Fruit fly (Drosophila melanogaster) whole organism, prepupa: Measurements from ENCODE around the gene CG31528.
A peak's percentile ranks its signal among the peaks of the same experiment; 100 is the strongest.

Experiments
- Blimp-1 ChIP-seq: fragments of 200-800 bp; sonication (Bioruptor generic); optimal IDR thresholded peaks from 3 replicates; lab custom pipeline; 2017; ENCODE audit warnings: missing biosample characterization, missing genetic modification characterization, mild to moderate bottlenecking, moderate library complexity, missing genetic modification reagents
- CG11762 ChIP-seq: fragments of 200-800 bp; sonication (Bioruptor generic); optimal IDR thresholded peaks from 3 replicates; lab custom pipeline; 2016; ENCODE audit warnings: missing biosample characterization, missing genetic modification characterization; ENCODE audit not compliant: insufficient read depth
- CG15336 ChIP-seq: fragments of 200-800 bp; sonication (Bioruptor generic); IDR thresholded peaks from 2 replicates; pipeline ENCODE4 v1.3.6; 2022; ENCODE audit warnings: missing biosample characterization, missing genetic modification characterization
- CG1621 ChIP-seq: fragments of 200-800 bp; sonication (Bioruptor generic); optimal IDR thresholded peaks from 3 replicates; lab custom pipeline; 2018; ENCODE audit warnings: missing biosample characterization, mild to moderate bottlenecking, missing genetic modification characterization
- CG3032 ChIP-seq: fragments of 200-800 bp; optimal IDR thresholded peaks from 2 replicates; lab custom pipeline; 2019; ENCODE audit warnings: missing biosample characterization, mild to moderate bottlenecking, missing genetic modification characterization, moderate library complexity
- CG31627 ChIP-seq: fragments of 200-800 bp; sonication (Bioruptor generic); optimal IDR thresholded peaks from 3 replicates; lab custom pipeline; 2016; ENCODE audit warnings: missing biosample characterization, missing genetic modification characterization
- CG32006 ChIP-seq: fragments of 200-800 bp; sonication (Bioruptor generic); optimal IDR thresholded peaks from 3 replicates; lab custom pipeline; 2017; ENCODE audit warnings: missing biosample characterization, mild to moderate bottlenecking, missing genetic modification characterization
- CG34406 ChIP-seq: fragments of 200-800 bp; sonication (Bioruptor generic); optimal IDR thresholded peaks from 3 replicates; lab custom pipeline; 2016; ENCODE audit warnings: missing biosample characterization, missing genetic modification characterization
- CG4318 ChIP-seq: fragments of 200-800 bp; sonication (Bioruptor generic); optimal IDR thresholded peaks from 3 replicates; lab custom pipeline; 2017; ENCODE audit warnings: missing biosample characterization, mild to moderate bottlenecking, missing genetic modification characterization
- CG6276 ChIP-seq: fragments of 200-800 bp; sonication (Bioruptor generic); optimal IDR thresholded peaks from 2 replicates; lab custom pipeline; 2017; ENCODE audit warnings: missing biosample characterization, mild to moderate bottlenecking, missing genetic modification characterization
- CG6792 ChIP-seq: fragments of 200-800 bp; sonication (Bioruptor generic); optimal IDR thresholded peaks from 3 replicates; lab custom pipeline; 2016; ENCODE audit warnings: missing biosample characterization, missing genetic modification characterization
- CG6808 ChIP-seq: fragments of 200-800 bp; sonication (Bioruptor generic); optimal IDR thresholded peaks from 3 replicates; lab custom pipeline; 2017; ENCODE audit warnings: missing biosample characterization, missing genetic modification characterization, mild to moderate bottlenecking, moderate library complexity, missing genetic modification reagents
- CG6854 ChIP-seq: fragments of 200-800 bp; sonication (Bioruptor generic); optimal IDR thresholded peaks from 2 replicates; lab custom pipeline; 2017; ENCODE audit warnings: missing biosample characterization, mild to moderate bottlenecking, missing genetic modification characterization
- CG7368 ChIP-seq: fragments of 200-800 bp; sonication (Bioruptor generic); optimal IDR thresholded peaks from 3 replicates; lab custom pipeline; 2016; ENCODE audit warnings: missing biosample characterization, missing genetic modification characterization
- CG8119 ChIP-seq: fragments of 200-800 bp; sonication (Bioruptor generic); IDR thresholded peaks from 3 replicates; pipeline ENCODE4 v1.3.6; 2022; ENCODE audit warnings: missing biosample characterization, missing genetic modification characterization
- CG8319 ChIP-seq: fragments of 200-800 bp; sonication (Bioruptor generic); optimal IDR thresholded peaks from 3 replicates; lab custom pipeline; 2016; ENCODE audit warnings: missing biosample characterization, missing genetic modification characterization
- CG8632 ChIP-seq: fragments of 200-800 bp; sonication (Bioruptor generic); optimal IDR thresholded peaks from 3 replicates; lab custom pipeline; 2016; ENCODE audit warnings: missing biosample characterization, missing genetic modification characterization
- CG9139 ChIP-seq: fragments of 200-800 bp; sonication (Bioruptor generic); optimal IDR thresholded peaks from 3 replicates; lab custom pipeline; 2017; ENCODE audit warnings: missing biosample characterization, mild to moderate bottlenecking, missing genetic modification characterization
- Eip75B ChIP-seq: fragments of 200-800 bp; sonication (Bioruptor generic); optimal IDR thresholded peaks from 3 replicates; lab custom pipeline; 2016; ENCODE audit warnings: missing biosample characterization, missing genetic modification characterization
- Eip78C ChIP-seq: fragments of 200-800 bp; sonication (Bioruptor generic); peaks from one replicate; lab custom pipeline; 2016; ENCODE audit warnings: missing biosample characterization, missing genetic modification characterization
- Eip93F ChIP-seq: fragments of 200-800 bp; sonication (Bioruptor generic); optimal IDR thresholded peaks from 2 replicates; lab custom pipeline; 2016; ENCODE audit warnings: missing biosample characterization, mild to moderate bottlenecking, missing genetic modification characterization
- Ets21C ChIP-seq: fragments of 200-800 bp; sonication (Bioruptor generic); optimal IDR thresholded peaks from 3 replicates; lab custom pipeline; 2016; ENCODE audit warnings: missing biosample characterization, missing genetic modification characterization
- Gug ChIP-seq: fragments of 200-800 bp; sonication (Bioruptor generic); IDR thresholded peaks from 2 replicates; pipeline ENCODE4 v1.3.6; 2022; ENCODE audit warnings: missing biosample characterization, missing genetic modification characterization
- Hr38 ChIP-seq: sonication (Bioruptor generic); optimal IDR thresholded peaks from 2 replicates; lab custom pipeline; 2016; ENCODE audit warnings: missing biosample characterization, missing genetic modification characterization
- Hr39 ChIP-seq: fragments of 200-800 bp; sonication (Bioruptor generic); optimal IDR thresholded peaks from 2 replicates; lab custom pipeline; 2016; ENCODE audit warnings: missing biosample characterization, missing genetic modification characterization
- Hr4 ChIP-seq: fragments of 200-800 bp; sonication (Bioruptor generic); optimal IDR thresholded peaks from 3 replicates; lab custom pipeline; 2016; ENCODE audit warnings: missing biosample characterization, missing genetic modification characterization
- Met ChIP-seq: fragments of 200-800 bp; sonication (Bioruptor generic); optimal IDR thresholded peaks from 3 replicates; lab custom pipeline; 2016; ENCODE audit warnings: missing biosample characterization, missing genetic modification characterization
- OdsH ChIP-seq: fragments of 200-800 bp; sonication (Bioruptor generic); optimal IDR thresholded peaks from 3 replicates; lab custom pipeline; 2016; ENCODE audit warnings: missing biosample characterization, missing genetic modification characterization
- Smox ChIP-seq: fragments of 200-800 bp; sonication (Bioruptor generic); optimal IDR thresholded peaks from 3 replicates; lab custom pipeline; 2016; ENCODE audit warnings: missing biosample characterization, missing genetic modification characterization
- Sox102F ChIP-seq: fragments of 200-800 bp; sonication (Bioruptor generic); optimal IDR thresholded peaks from 2 replicates; lab custom pipeline; 2016; ENCODE audit warnings: missing biosample characterization, mild to moderate bottlenecking, missing genetic modification characterization
- Sox15 ChIP-seq: fragments of 200-800 bp; sonication (Bioruptor generic); optimal IDR thresholded peaks from 3 replicates; lab custom pipeline; 2016; ENCODE audit warnings: missing biosample characterization, missing genetic modification characterization
- acj6 ChIP-seq: fragments of 200-800 bp; sonication (Bioruptor generic); optimal IDR thresholded peaks from 3 replicates; lab custom pipeline; 2016; ENCODE audit warnings: missing biosample characterization, missing genetic modification characterization
- cyc ChIP-seq: fragments of 200-800 bp; sonication (Bioruptor generic); optimal IDR thresholded peaks from 3 replicates; lab custom pipeline; 2016; ENCODE audit warnings: missing biosample characterization, missing genetic modification characterization
- dac ChIP-seq: fragments of 200-800 bp; sonication (Bioruptor generic); optimal IDR thresholded peaks from 2 replicates; lab custom pipeline; 2017; ENCODE audit warnings: missing biosample characterization, mild to moderate bottlenecking, missing genetic modification characterization
- dsx ChIP-seq: fragments of 200-800 bp; optimal IDR thresholded peaks from 3 replicates; lab custom pipeline; 2019; ENCODE audit warnings: missing biosample characterization, mild to moderate bottlenecking, missing genetic modification characterization, moderate library complexity; ENCODE audit not compliant: poor library complexity, severe bottlenecking
- eg ChIP-seq: fragments of 200-800 bp; sonication (Bioruptor generic); IDR thresholded peaks from 3 replicates; pipeline ENCODE4 v1.3.6; 2022; ENCODE audit warnings: missing biosample characterization, missing genetic modification characterization
- esn ChIP-seq: fragments of 200-800 bp; sonication (Bioruptor generic); optimal IDR thresholded peaks from 2 replicates; lab custom pipeline; 2016; ENCODE audit warnings: missing biosample characterization, mild to moderate bottlenecking, missing genetic modification characterization, moderate library complexity
- fd85E ChIP-seq: fragments of 200-800 bp; sonication (Bioruptor generic); optimal IDR thresholded peaks from 3 replicates; lab custom pipeline; 2016; ENCODE audit warnings: missing biosample characterization, missing genetic modification characterization
- lz ChIP-seq: fragments of 200-800 bp; sonication (Bioruptor generic); optimal IDR thresholded peaks from 3 replicates; lab custom pipeline; 2016; ENCODE audit warnings: missing biosample characterization, missing genetic modification characterization
- pdm3 ChIP-seq: fragments of 200-800 bp; sonication (Bioruptor generic); optimal IDR thresholded peaks from 3 replicates; lab custom pipeline; 2016; ENCODE audit warnings: missing biosample characterization, missing genetic modification characterization
- salr ChIP-seq, 2 experiments: fragments of 200-800 bp; sonication (Bioruptor generic); optimal IDR thresholded peaks; 3 replicates each; lab custom pipeline; 2016 to 2018; ENCODE audit warnings: missing biosample characterization in 2 of 2, missing genetic modification characterization in 2 of 2, mild to moderate bottlenecking in 1 of 2
- spab ChIP-seq: fragments of 200-800 bp; sonication (Bioruptor generic); optimal IDR thresholded peaks from 2 replicates; lab custom pipeline; 2017; ENCODE audit warnings: missing biosample characterization, mild to moderate bottlenecking, missing genetic modification characterization, missing genetic modification reagents
- ss ChIP-seq, 2 experiments: fragments of 200-800 bp; sonication (Bioruptor generic); optimal IDR thresholded peaks; 2 replicates in 1 of 2; 3 replicates in 1 of 2; lab custom pipeline; 2017 to 2018; ENCODE audit warnings: mild to moderate bottlenecking in 2 of 2, missing biosample characterization in 2 of 2, missing genetic modification characterization in 2 of 2, moderate library complexity in 1 of 2
- svp ChIP-seq: fragments of 200-800 bp; sonication (Bioruptor generic); peaks from one replicate; lab custom pipeline; 2016; ENCODE audit warnings: missing biosample characterization, missing genetic modification characterization
- topi ChIP-seq: fragments of 200-800 bp; sonication (Bioruptor generic); optimal IDR thresholded peaks from 3 replicates; lab custom pipeline; 2016; ENCODE audit warnings: missing biosample characterization, missing genetic modification characterization
- vri ChIP-seq: fragments of 200-800 bp; sonication (Bioruptor generic); optimal IDR thresholded peaks from 3 replicates; lab custom pipeline; 2016; ENCODE audit warnings: missing biosample characterization, mild to moderate bottlenecking, missing genetic modification characterization

CG31528 gene

dm6 chr3R:4402884-4403705 is 13.1 kb upstream of the CG31528 start, which contains the start of gene lost (continued):
- TF ChIP-seq vri (GFP tag; lab: Kevin White, UChicago) (peak; percentile 8), Hr38 (GFP tag; lab: Kevin White, UChicago) (no peak), esn (peak; percentile 17), Hr4 (GFP tag; lab: Kevin White, UChicago) (no peak), Ets21C (no peak), Sox102F (GFP tag; lab: Kevin White, UChicago) (no peak), dsx (GFP tag; lab: Kevin White, UChicago) (peak; percentile 49), Met (peak; percentile 26), salr (GFP tag; optimal IDR thresholded peaks at IDR 0.05; lab: Kevin White, UChicago) (no peak), CG31627 (GFP tag; lab: Kevin White, UChicago) (no peak), CG4318 (GFP tag; lab: Kevin White, UChicago) (no peak)

DNA sequence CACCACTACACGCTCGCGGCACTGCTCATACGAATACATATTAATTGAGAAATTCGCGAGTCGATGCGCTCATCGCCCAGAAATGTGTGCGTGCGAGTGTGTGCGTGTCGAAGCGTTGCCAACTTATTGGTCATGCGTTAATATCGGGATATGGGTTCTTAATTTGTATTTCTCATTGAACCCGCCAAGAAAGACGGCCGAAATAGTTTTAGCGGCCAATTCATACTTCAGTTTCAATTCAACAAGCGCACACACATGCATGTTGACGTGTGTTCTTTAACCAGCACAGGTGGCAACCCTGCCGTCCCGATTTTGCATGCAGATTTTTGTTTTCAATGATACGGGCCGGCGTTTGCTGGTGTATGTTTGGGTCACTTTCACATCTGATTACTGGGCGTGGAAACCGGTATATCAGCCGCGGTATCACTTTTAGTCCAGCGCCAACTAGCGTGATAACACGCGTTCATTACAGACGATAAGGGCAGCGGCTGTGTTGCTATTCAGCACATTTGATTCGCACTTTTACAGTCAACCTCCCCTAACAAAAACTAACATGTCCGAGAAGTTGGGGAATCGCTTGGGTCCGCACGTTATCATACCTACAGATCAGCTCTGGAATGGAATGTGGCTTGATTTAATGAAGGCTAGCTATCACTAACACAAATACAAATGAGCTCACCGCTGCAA is 12.4 kb upstream of the CG31528 start:
- peak; percentile 45 for TF ChIP-seq Hr4 (GFP tag; lab: Kevin White, UChicago)
- TF ChIP-seq Ets21C = peak; percentile 45
- TF ChIP-seq OdsH (GFP tag; lab: Kevin White, UChicago) = peak; percentile 41
- TF ChIP-seq Met = no peak
- TF ChIP-seq Eip75B (GFP tag; lab: Kevin White, UChicago) = peak; percentile 57
- TF ChIP-seq acj6 (GFP tag; lab: Kevin White, UChicago) = peak; percentile 40
- TF ChIP-seq CG32006 (GFP tag; lab: Kevin White, UChicago) = peak; percentile 50
- TF ChIP-seq Sox102F (GFP tag; lab: Kevin White, UChicago) = no peak
- TF ChIP-seq CG9139 = no peak
- TF ChIP-seq pdm3 (GFP tag; lab: Kevin White, UChicago) = peak; percentile 59
- peak; percentile 1 to 43 for TF ChIP-seq salr (GFP tag; optimal IDR thresholded peaks at IDR 0.05; lab: Kevin White, UChicago)
- TF ChIP-seq dsx (GFP tag; lab: Kevin White, UChicago) = peak; percentile 32
- peak; percentile 3 for TF ChIP-seq CG3032 (tag; lab: Kevin White, UChicago)
- peak; percentile 28 for TF ChIP-seq lz
- TF ChIP-seq CG8632 = no peak
- TF ChIP-seq Blimp-1 (GFP tag; lab: Kevin White, UChicago) = peak; percentile 94
- no peak for TF ChIP-seq CG4318 (GFP tag; lab: Kevin White, UChicago)
- TF ChIP-seq spab (GFP tag; lab: Kevin White, UChicago) = no peak
- peak; percentile 35 for TF ChIP-seq CG34406
- TF ChIP-seq CG6854 = peak; percentile 2
- peak; percentile 49 for TF ChIP-seq CG6792 (GFP tag; lab: Kevin White, UChicago)
- TF ChIP-seq CG8119 (GFP tag; lab: Robert Waterston, UW) = no peak
- peak; percentile 47 for TF ChIP-seq Smox (GFP tag; lab: Kevin White, UChicago)
- TF ChIP-seq Hr39 (GFP tag; lab: Kevin White, UChicago) = no peak
- peak; percentile 35 for TF ChIP-seq eg (GFP tag; lab: Robert Waterston, UW)
- peak; percentile 29 to 36 for TF ChIP-seq ss (GFP tag; optimal IDR thresholded peaks at IDR 0.05; lab: Kevin White, UChicago)
- peak; percentile 19 for TF ChIP-seq Eip93F (GFP tag; lab: Kevin White, UChicago)
- TF ChIP-seq CG6808 (GFP tag; lab: Kevin White, UChicago) = no peak
- peak; percentile 55 for TF ChIP-seq CG7368 (GFP tag; lab: Kevin White, UChicago)
- TF ChIP-seq Eip78C (GFP tag; lab: Kevin White, UChicago) = peak; percentile 86
- TF ChIP-seq CG15336 (GFP tag; lab: Robert Waterston, UW) = peak; percentile 45
- no peak for TF ChIP-seq Sox15 (GFP tag; lab: Kevin White, UChicago)
- peak; percentile 25 for TF ChIP-seq CG11762 (GFP tag; lab: Kevin White, UChicago)
- no peak for TF ChIP-seq CG8319 (GFP tag; lab: Kevin White, UChicago)
- TF ChIP-seq CG6276 = peak; percentile 26
- TF ChIP-seq fd85E (GFP tag; lab: Kevin White, UChicago) = no peak
- no peak for TF ChIP-seq dac (GFP tag; lab: Kevin White, UChicago)
- no peak for TF ChIP-seq CG1621 (tag; lab: Kevin White, UChicago)
- peak; percentile 49 for TF ChIP-seq topi (GFP tag; lab: Kevin White, UChicago)
- peak; percentile 43 for TF ChIP-seq cyc (GFP tag; lab: Kevin White, UChicago)
- peak; percentile 92 for TF ChIP-seq svp (GFP tag; lab: Kevin White, UChicago)
- TF ChIP-seq Gug = no peak
